Fruit fly (Drosophila melanogaster): ENCODE measurements around the gene mRpL14.

DNA sequence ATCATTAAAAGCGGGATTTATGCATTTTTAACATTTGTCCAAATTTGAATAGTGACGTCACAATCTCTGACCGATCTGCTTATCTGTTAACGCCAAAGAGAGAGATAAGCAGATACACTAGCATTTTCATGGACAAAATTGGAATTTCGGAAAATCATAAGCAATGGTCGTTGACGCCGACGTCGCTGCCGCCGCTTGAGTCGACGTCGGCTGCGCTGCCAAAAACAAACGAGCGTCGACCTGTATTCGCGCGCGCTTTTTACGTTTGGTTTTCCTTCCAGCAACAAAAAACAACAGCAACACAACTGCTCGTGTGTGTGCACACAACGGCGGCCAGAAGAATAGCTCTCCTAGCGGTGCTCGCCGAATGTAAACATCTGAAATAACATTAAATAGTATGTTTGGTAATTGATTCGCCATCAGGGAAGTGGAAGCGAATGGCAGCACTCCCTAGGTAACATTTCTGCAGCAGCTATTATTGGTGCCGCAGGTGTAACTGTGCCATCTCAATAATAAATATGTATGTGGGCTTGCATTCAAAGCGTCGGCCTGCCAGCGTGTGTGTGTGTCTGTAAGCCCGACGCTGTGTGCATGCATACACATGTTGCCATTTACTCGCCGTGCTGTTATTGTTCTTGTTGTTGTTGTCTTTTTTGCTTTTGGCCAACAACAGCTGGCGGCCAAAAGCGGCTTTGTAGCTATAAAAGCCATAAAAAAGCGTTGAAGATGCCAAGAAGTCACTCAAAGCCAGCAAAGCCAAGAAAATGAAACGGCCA lies 44.0 kb downstream of the mRpL14 start:
- TF ChIP-seq CG8478 (optimal IDR thresholded peaks at IDR 0.05) (no peak), CTCF (optimal IDR thresholded peaks at IDR 0.05) (no peak)

Measured in S2 (cell line).